Fruit fly (Drosophila melanogaster) whole organism: ENCODE data around the gene sdk.

ENCODE experiments used
- CG8478 ChIP-seq: fragments of >200 bp; optimal IDR thresholded peaks from 2 replicates; lab custom pipeline; 2018; ENCODE audit warnings: inconsistent platforms
- Dll ChIP-seq: fragments of >200 bp; optimal IDR thresholded peaks from 2 replicates; lab custom pipeline; 2017
- EcR ChIP-seq, 2 experiments: fragments of >200 bp; optimal IDR thresholded peaks; 2 replicates each; lab custom pipeline; 2017; ENCODE audit warnings: missing biosample characterization in 2 of 2, missing genetic modification characterization in 2 of 2, missing genetic modification reagents in 2 of 2
- pan ChIP-seq: fragments of >200 bp; optimal IDR thresholded peaks from 2 replicates; lab custom pipeline; 2017
- psq ChIP-seq: fragments of >200 bp; optimal IDR thresholded peaks from 2 replicates; lab custom pipeline; 2017
- usp ChIP-seq: fragments of >200 bp; optimal IDR thresholded peaks from 2 replicates; lab custom pipeline; 2017; ENCODE audit warnings: missing biosample characterization, missing genetic modification characterization, mixed read lengths

dm6 chrX:658021-658420 lies 28.6 kb upstream of the sdk start:
- TF ChIP-seq psq (lab: Kevin White, UChicago): no peak
- no peak for TF ChIP-seq usp (GFP tag; lab: Kevin White, UChicago)
- TF ChIP-seq EcR (GFP tag; optimal IDR thresholded peaks at IDR 0.05; lab: Kevin White, UChicago): no peak
- TF ChIP-seq CG8478 (lab: Kevin White, UChicago): no peak
- TF ChIP-seq pan: no peak
- no peak for TF ChIP-seq Dll (lab: Kevin White, UChicago)
